Fruit fly (Drosophila melanogaster) whole organism, embryonic: Measurements from ENCODE around the gene CG17233.

Experiments
- Awh ChIP-seq: fragments of 200-800 bp; sonication (Bioruptor generic); IDR thresholded peaks from 2 replicates; pipeline ENCODE4, ENCODE4 v1.3.6; 2022; ENCODE audit warnings: missing biosample characterization, missing genetic modification characterization
- Bdp1 ChIP-seq: fragments of 200-800 bp; sonication (Bioruptor generic); optimal IDR thresholded peaks from 3 replicates; lab custom pipeline; 2016; ENCODE audit warnings: missing biosample characterization, missing genetic modification characterization
- CG12155 ChIP-seq: fragments of 200-800 bp; sonication (Bioruptor generic); optimal IDR thresholded peaks from 3 replicates; lab custom pipeline; 2016; ENCODE audit warnings: missing biosample characterization, missing genetic modification characterization
- CG13775 ChIP-seq: fragments of 200-800 bp; sonication (Bioruptor generic); optimal IDR thresholded peaks from 3 replicates; lab custom pipeline; 2017; ENCODE audit warnings: missing biosample characterization, mild to moderate bottlenecking, missing genetic modification characterization
- CG14965 ChIP-seq: fragments of 200-800 bp; sonication (Bioruptor generic); optimal IDR thresholded peaks from 2 replicates; lab custom pipeline; 2016; ENCODE audit warnings: missing biosample characterization, missing genetic modification characterization, borderline replicate concordance
- CG15269 ChIP-seq: fragments of 200-800 bp; sonication (Bioruptor generic); optimal IDR thresholded peaks from 2 replicates; lab custom pipeline; 2018; ENCODE audit warnings: missing biosample characterization, mild to moderate bottlenecking, missing genetic modification characterization, moderate library complexity
- CG1603 ChIP-seq: fragments of 200-800 bp; sonication (Bioruptor generic); optimal IDR thresholded peaks from 2 replicates; lab custom pipeline; 2019; ENCODE audit warnings: missing biosample characterization, mild to moderate bottlenecking, missing genetic modification characterization, moderate library complexity
- CG18262 ChIP-seq: fragments of 200-800 bp; optimal IDR thresholded peaks from 3 replicates; lab custom pipeline; 2019; ENCODE audit warnings: missing biosample characterization, mild to moderate bottlenecking, missing genetic modification characterization, moderate library complexity
- CG18476 ChIP-seq: fragments of 200-800 bp; sonication (Bioruptor generic); optimal IDR thresholded peaks from 2 replicates; lab custom pipeline; 2016; ENCODE audit warnings: missing biosample characterization, mild to moderate bottlenecking, missing genetic modification characterization
- CG18599 ChIP-seq: fragments of 200-800 bp; sonication (Bioruptor generic); optimal IDR thresholded peaks from 3 replicates; lab custom pipeline; 2017; ENCODE audit warnings: missing biosample characterization, missing genetic modification characterization, mild to moderate bottlenecking, moderate library complexity, missing genetic modification reagents
- CG2116 ChIP-seq: fragments of 200-800 bp; sonication (Bioruptor generic); optimal IDR thresholded peaks from 3 replicates; lab custom pipeline; 2018; ENCODE audit warnings: missing biosample characterization, mild to moderate bottlenecking, missing genetic modification characterization
- CG2678 ChIP-seq: fragments of 200-800 bp; sonication (Bioruptor generic); optimal IDR thresholded peaks from 3 replicates; lab custom pipeline; 2019; ENCODE audit warnings: missing biosample characterization, mild to moderate bottlenecking, missing genetic modification characterization, moderate library complexity
- CG2712 ChIP-seq: fragments of 200-800 bp; optimal IDR thresholded peaks from 3 replicates; lab custom pipeline; 2019; ENCODE audit warnings: missing biosample characterization, mild to moderate bottlenecking, missing genetic modification characterization, moderate library complexity
- CG31365 ChIP-seq: fragments of 200-800 bp; sonication (Bioruptor generic); optimal IDR thresholded peaks from 2 replicates; lab custom pipeline; 2018; ENCODE audit warnings: missing biosample characterization, mild to moderate bottlenecking, missing genetic modification characterization
- CG4282 ChIP-seq: fragments of 200-800 bp; sonication (Bioruptor generic); optimal IDR thresholded peaks from 2 replicates; lab custom pipeline; 2016; ENCODE audit warnings: missing biosample characterization, missing genetic modification characterization
- CG4617 ChIP-seq: fragments of 200-800 bp; sonication (Bioruptor generic); optimal IDR thresholded peaks from 3 replicates; lab custom pipeline; 2016; ENCODE audit warnings: missing biosample characterization, missing genetic modification characterization, borderline replicate concordance
- CG4820 ChIP-seq: fragments of 200-800 bp; sonication (Bioruptor generic); optimal IDR thresholded peaks from 3 replicates; lab custom pipeline; 2016; ENCODE audit warnings: missing biosample characterization, missing genetic modification characterization
- CG6175 ChIP-seq: fragments of 200-800 bp; sonication (Bioruptor generic); IDR thresholded peaks from 3 replicates; pipeline ENCODE4 v1.3.6; 2022; ENCODE audit warnings: missing biosample characterization, missing genetic modification characterization
- CG7839 ChIP-seq: fragments of 200-800 bp; sonication (Bioruptor generic); optimal IDR thresholded peaks from 3 replicates; lab custom pipeline; 2018; ENCODE audit warnings: missing biosample characterization, mild to moderate bottlenecking, missing genetic modification characterization, moderate library complexity
- CG8765 ChIP-seq: fragments of 200-800 bp; sonication (Bioruptor generic); IDR thresholded peaks from 2 replicates; pipeline ENCODE4 v1.3.6; 2022; ENCODE audit warnings: missing biosample characterization, missing genetic modification characterization
- CG8944 ChIP-seq: fragments of 200-800 bp; sonication (Bioruptor generic); optimal IDR thresholded peaks from 3 replicates; lab custom pipeline; 2016; ENCODE audit warnings: missing biosample characterization, missing genetic modification characterization
- CHES-1-like ChIP-seq: fragments of 200-800 bp; sonication (Bioruptor generic); optimal IDR thresholded peaks from 2 replicates; lab custom pipeline; 2016; ENCODE audit warnings: missing biosample characterization, missing genetic modification characterization
- Dip3 ChIP-seq: fragments of 200-800 bp; sonication (Bioruptor generic); optimal IDR thresholded peaks from 3 replicates; lab custom pipeline; 2016; ENCODE audit warnings: missing biosample characterization, missing genetic modification characterization
- E2f2 ChIP-seq: fragments of 200-800 bp; sonication (Bioruptor generic); IDR thresholded peaks from 2 replicates; pipeline ENCODE4 v1.3.6; 2022; ENCODE audit warnings: missing biosample characterization, missing genetic modification characterization
- Ets65A ChIP-seq: fragments of 200-800 bp; sonication (Bioruptor generic); peaks from one replicate; lab custom pipeline; 2016; ENCODE audit warnings: missing biosample characterization, missing genetic modification characterization
- Lhr ChIP-seq: fragments of 200-800 bp; sonication (Bioruptor generic); optimal IDR thresholded peaks from 3 replicates; lab custom pipeline; 2017; ENCODE audit warnings: mild to moderate bottlenecking, missing biosample characterization, missing genetic modification reagents, missing genetic modification characterization
- Max ChIP-seq: fragments of 200-800 bp; sonication (Bioruptor generic); optimal IDR thresholded peaks from 2 replicates; lab custom pipeline; 2016; ENCODE audit warnings: missing biosample characterization, mild to moderate bottlenecking, missing genetic modification characterization
- Med ChIP-seq: fragments of 200-800 bp; sonication (Bioruptor generic); peaks from one replicate; lab custom pipeline; 2016; ENCODE audit warnings: missing biosample characterization, missing genetic modification characterization, mild to moderate bottlenecking, inconsistent platforms, moderate library complexity
- Myb ChIP-seq: fragments of 200-800 bp; sonication (Bioruptor generic); optimal IDR thresholded peaks from 2 replicates; lab custom pipeline; 2016; ENCODE audit warnings: missing biosample characterization, missing genetic modification characterization
- Pdp1 ChIP-seq, 2 experiments: fragments of 200-800 bp; sonication (Bioruptor generic); optimal IDR thresholded peaks; 3 replicates each; lab custom pipeline; 2016; ENCODE audit warnings: missing biosample characterization in 2 of 2, missing genetic modification characterization in 2 of 2, mild to moderate bottlenecking in 1 of 2, moderate library complexity in 1 of 2
- ase ChIP-seq: fragments of 200-800 bp; sonication (Bioruptor generic); IDR thresholded peaks from 3 replicates; pipeline ENCODE4 v1.3.6; 2022; ENCODE audit warnings: missing biosample characterization, missing genetic modification characterization
- bbx ChIP-seq: fragments of 200-800 bp; sonication (Bioruptor generic); IDR thresholded peaks from 2 replicates; pipeline ENCODE4 v1.3.6; 2022; ENCODE audit warnings: missing biosample characterization, missing genetic modification characterization; ENCODE audit not compliant: partially characterized antibody
- dmrt11E ChIP-seq: fragments of 200-800 bp; sonication (Bioruptor generic); optimal IDR thresholded peaks from 3 replicates; lab custom pipeline; 2018; ENCODE audit warnings: missing biosample characterization, mild to moderate bottlenecking, missing genetic modification characterization, moderate library complexity
- en ChIP-seq: fragments of 200-800 bp; sonication (Bioruptor generic); optimal IDR thresholded peaks from 2 replicates; lab custom pipeline; 2016; ENCODE audit warnings: missing biosample characterization, missing genetic modification characterization
- fd96Cb ChIP-seq: fragments of 200-800 bp; sonication (Bioruptor generic); optimal IDR thresholded peaks from 2 replicates; lab custom pipeline; 2018; ENCODE audit warnings: missing biosample characterization, mild to moderate bottlenecking, missing genetic modification characterization, moderate library complexity
- gem ChIP-seq: fragments of 200-800 bp; sonication (Bioruptor generic); optimal IDR thresholded peaks from 2 replicates; lab custom pipeline; 2019; ENCODE audit warnings: missing biosample characterization, mild to moderate bottlenecking, missing genetic modification characterization, moderate library complexity
- gsb-n ChIP-seq: fragments of 200-800 bp; sonication (Bioruptor generic); optimal IDR thresholded peaks from 3 replicates; lab custom pipeline; 2018; ENCODE audit warnings: missing biosample characterization, mild to moderate bottlenecking, missing genetic modification characterization
- ham ChIP-seq: fragments of 200-800 bp; sonication (Bioruptor generic); IDR thresholded peaks from 2 replicates; pipeline ENCODE4 v1.3.6; 2022; ENCODE audit warnings: missing biosample characterization, missing genetic modification characterization
- her ChIP-seq: fragments of 200-800 bp; sonication (Bioruptor generic); optimal IDR thresholded peaks from 2 replicates; lab custom pipeline; 2016; ENCODE audit warnings: missing biosample characterization, missing genetic modification characterization
- klu ChIP-seq: fragments of 200-800 bp; sonication (Bioruptor generic); IDR thresholded peaks from 2 replicates; pipeline ENCODE4 v1.3.6; 2022; ENCODE audit warnings: missing biosample characterization, missing genetic modification characterization
- knrl ChIP-seq: fragments of 200-800 bp; sonication (Bioruptor generic); IDR thresholded peaks from 3 replicates; pipeline ENCODE4 v1.3.6; 2022; ENCODE audit warnings: missing biosample characterization, missing genetic modification characterization; ENCODE audit not compliant: partially characterized antibody
- lilli ChIP-seq: fragments of 200-800 bp; sonication (Bioruptor generic); optimal IDR thresholded peaks from 3 replicates; lab custom pipeline; 2016; ENCODE audit warnings: missing biosample characterization, missing genetic modification characterization
- nerfin-2 ChIP-seq: fragments of 200-800 bp; sonication (Bioruptor generic); IDR thresholded peaks from 2 replicates; pipeline ENCODE4 v1.3.6; 2022; ENCODE audit warnings: missing biosample characterization, missing genetic modification characterization; ENCODE audit not compliant: partially characterized antibody
- oc ChIP-seq: fragments of 200-800 bp; sonication (Bioruptor generic); optimal IDR thresholded peaks from 2 replicates; lab custom pipeline; 2018; ENCODE audit warnings: missing biosample characterization, mild to moderate bottlenecking, missing genetic modification characterization, moderate library complexity
- ranshi ChIP-seq: fragments of 200-800 bp; sonication (Bioruptor generic); IDR thresholded peaks from 2 replicates; pipeline ENCODE4 v1.3.6; 2022; ENCODE audit warnings: missing biosample characterization, missing genetic modification characterization
- so ChIP-seq: fragments of 200-800 bp; sonication (Bioruptor generic); IDR thresholded peaks from 3 replicates; pipeline ENCODE4 v1.3.6; 2022; ENCODE audit warnings: missing biosample characterization, missing genetic modification characterization
- tgo ChIP-seq: fragments of 200-800 bp; sonication (Bioruptor generic); IDR thresholded peaks from 3 replicates; pipeline ENCODE4 v1.3.6; 2022; ENCODE audit warnings: missing biosample characterization, missing genetic modification characterization
- tin ChIP-seq: fragments of 200-800 bp; sonication (Bioruptor generic); optimal IDR thresholded peaks from 3 replicates; lab custom pipeline; 2016; ENCODE audit warnings: missing biosample characterization, missing genetic modification characterization
- unpg ChIP-seq: fragments of 200-800 bp; sonication (Bioruptor generic); optimal IDR thresholded peaks from 3 replicates; lab custom pipeline; 2018; ENCODE audit warnings: missing biosample characterization, mild to moderate bottlenecking, missing genetic modification characterization, moderate library complexity
- zen2 ChIP-seq: fragments of 200-800 bp; sonication (Bioruptor generic); IDR thresholded peaks from 3 replicates; pipeline ENCODE4 v1.3.6; 2022; ENCODE audit warnings: missing biosample characterization, missing genetic modification characterization; ENCODE audit not compliant: partially characterized antibody

The CG17233 gene

DNA sequence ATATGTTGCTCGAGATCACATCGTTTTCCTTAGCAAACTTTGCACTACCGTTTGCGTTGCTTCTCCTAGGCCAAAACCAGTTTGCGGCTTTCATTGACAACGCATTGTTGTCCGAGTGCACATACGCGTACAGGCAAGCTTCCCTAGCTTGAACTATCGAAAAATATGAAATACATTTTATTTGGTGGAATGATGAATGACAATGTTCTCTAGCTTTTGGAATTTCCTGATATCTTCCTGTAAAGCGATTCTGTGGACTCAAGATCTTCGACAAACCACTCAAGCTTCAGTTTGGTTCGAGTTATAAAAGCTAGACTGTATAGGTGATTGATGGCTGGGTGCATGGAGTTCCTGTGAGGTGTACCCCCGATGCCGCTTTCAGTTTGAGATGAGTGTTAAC is 45.8 kb downstream of the CG17233 start (continued):
- TF ChIP-seq Max: peak; percentile 5
- TF ChIP-seq klu (GFP tag; lab: Robert Waterston, UW): peak; percentile 29; the same call in 1 of the 2 replicates
- peak; percentile 41 for TF ChIP-seq lilli (GFP tag; lab: Kevin White, UChicago)
- no peak for TF ChIP-seq CG8765
- TF ChIP-seq CG18599 (GFP tag; lab: Kevin White, UChicago): peak; percentile 25
- TF ChIP-seq Bdp1 (GFP tag; lab: Kevin White, UChicago): peak; percentile 12
- no peak for TF ChIP-seq Dip3
- TF ChIP-seq fd96Cb (tag; lab: Kevin White, UChicago): peak; percentile 69
- no peak for TF ChIP-seq CG14965
- TF ChIP-seq nerfin-2 (GFP tag; lab: Robert Waterston, UW): no peak
- TF ChIP-seq Myb (GFP tag; lab: Kevin White, UChicago): peak; percentile 20
- peak; percentile 4 for TF ChIP-seq CG18476
- no peak for TF ChIP-seq knrl (GFP tag; lab: Robert Waterston, UW)
- TF ChIP-seq CG15269: peak; percentile 54
- peak; percentile 1 for TF ChIP-seq her (GFP tag; lab: Kevin White, UChicago)
- TF ChIP-seq CG2678 (tag; lab: Kevin White, UChicago): peak; percentile 67
- no peak for TF ChIP-seq bbx (GFP tag; lab: Robert Waterston, UW)
- TF ChIP-seq ranshi (GFP tag; lab: Robert Waterston, UW): peak; percentile 52
- TF ChIP-seq CG2712: peak; percentile 81
- no peak for TF ChIP-seq en (GFP tag; lab: Kevin White, UChicago)
- no peak for TF ChIP-seq CG4282
- TF ChIP-seq Pdp1 (GFP tag; optimal IDR thresholded peaks at IDR 0.05; lab: Kevin White, UChicago): peak; percentile 52
- peak; percentile 66 for TF ChIP-seq unpg (GFP tag; lab: Kevin White, UChicago)
- TF ChIP-seq so: peak; percentile 64; the same call in 1 of the 3 replicates
- TF ChIP-seq CG7839 (tag; lab: Kevin White, UChicago): peak; percentile 74
- TF ChIP-seq Ets65A (GFP tag; lab: Kevin White, UChicago): peak; percentile 55
- peak; percentile 34 for TF ChIP-seq CHES-1-like
- TF ChIP-seq tin: peak; percentile 39
- TF ChIP-seq oc (tag; lab: Kevin White, UChicago): peak; percentile 68
- TF ChIP-seq CG31365 (tag; lab: Kevin White, UChicago): no peak
- peak; percentile 16 for TF ChIP-seq CG13775 (GFP tag; lab: Kevin White, UChicago)
- TF ChIP-seq dmrt11E (tag; lab: Kevin White, UChicago): peak; percentile 62
- no peak for TF ChIP-seq CG12155 (GFP tag; lab: Kevin White, UChicago)
- peak; percentile 58; the same call in 1 of the 2 replicates for TF ChIP-seq Awh (GFP tag; lab: Robert Waterston, UW)
- TF ChIP-seq CG2116 (GFP tag; lab: Kevin White, UChicago): peak; percentile 11
- TF ChIP-seq CG6175 (GFP tag; lab: Robert Waterston, UW): no peak
- TF ChIP-seq CG8944: peak; percentile 63
- no peak for TF ChIP-seq zen2
- peak; percentile 44; the same call in 1 of the 2 replicates for TF ChIP-seq E2f2
- peak; percentile 76 for TF ChIP-seq ase (GFP tag; lab: Robert Waterston, UW)
- TF ChIP-seq Med (GFP tag; lab: Kevin White, UChicago): peak; percentile 87
- peak; percentile 61 for TF ChIP-seq gsb-n (tag; lab: Kevin White, UChicago)
- TF ChIP-seq ham (GFP tag; lab: Robert Waterston, UW): no peak
- TF ChIP-seq tgo (GFP tag; lab: Robert Waterston, UW): peak; percentile 40; the same call in 1 of the 3 replicates
- TF ChIP-seq CG4617 (GFP tag; lab: Kevin White, UChicago): peak; percentile 8
- TF ChIP-seq gem (tag; lab: Kevin White, UChicago): peak; percentile 75
- TF ChIP-seq CG1603: peak; percentile 87
- peak; percentile 43 for TF ChIP-seq CG4820 (GFP tag; lab: Kevin White, UChicago)
- peak; percentile 77 for TF ChIP-seq CG18262 (tag; lab: Kevin White, UChicago)
- TF ChIP-seq Lhr: peak; percentile 5
